Worm (Caenorhabditis elegans) whole organism, early embryonic: ENCODE data around the gene T24A6.7.
"Not testable (repeated sequence)": the region's sequence is repeated elsewhere in the genome, so short reads cannot be mapped to it uniquely, and the experiment has no call there.

Source experiments
- B0310.2 ChIP-seq: sonication (generic microtip); optimal IDR thresholded peaks from 2 replicates; lab custom pipeline; 2016; ENCODE audit warnings: mild to moderate bottlenecking, missing genetic modification characterization, missing compliant biosample characterization
- aly-1 ChIP-seq: sonication (generic microtip); optimal IDR thresholded peaks from 2 replicates; lab custom pipeline; 2016; ENCODE audit warnings: missing genetic modification characterization, missing compliant biosample characterization
- ceh-13 ChIP-seq: fragments of 200-800 bp; sonication (Bioruptor generic); optimal IDR thresholded peaks from 2 replicates; lab custom pipeline; 2018; ENCODE audit warnings: mild to moderate bottlenecking, missing genetic modification characterization, missing compliant biosample characterization
- ceh-36 ChIP-seq: sonication (generic microtip); optimal IDR thresholded peaks from 2 replicates; lab custom pipeline; 2016; ENCODE audit warnings: missing genetic modification characterization, inconsistent platforms, missing compliant biosample characterization
- ets-7 ChIP-seq: sonication (generic microtip); optimal IDR thresholded peaks from 2 replicates; lab custom pipeline; 2016; ENCODE audit warnings: missing genotype, missing genetic modification characterization, missing compliant biosample characterization
- flt-1 ChIP-seq: fragments of 200-800 bp; sonication (Bioruptor generic); IDR thresholded peaks from 2 replicates; pipeline ENCODE4 v1.3.6; 2022; ENCODE audit warnings: missing genetic modification characterization, missing compliant biosample characterization
- hmbx-1 ChIP-seq: sonication (generic microtip); optimal IDR thresholded peaks from 2 replicates; lab custom pipeline; 2016; ENCODE audit warnings: mild to moderate bottlenecking, missing genetic modification characterization, missing compliant biosample characterization
- hmg-4 ChIP-seq: fragments of 200-800 bp; sonication (Bioruptor generic); optimal IDR thresholded peaks from 2 replicates; lab custom pipeline; 2018; ENCODE audit warnings: mild to moderate bottlenecking, missing genetic modification characterization, missing compliant biosample characterization
- hnd-1 ChIP-seq: sonication (generic microtip); optimal IDR thresholded peaks from 2 replicates; lab custom pipeline; 2016; ENCODE audit warnings: missing genetic modification characterization, missing compliant biosample characterization
- pes-1 ChIP-seq: fragments of 200-800 bp; sonication (Bioruptor generic); IDR thresholded peaks from 2 replicates; pipeline ENCODE4 v1.3.6; 2022; ENCODE audit warnings: missing genetic modification reagents, missing genetic modification characterization, missing compliant biosample characterization
- scrt-1 ChIP-seq: fragments of 200-800 bp; sonication (Bioruptor generic); IDR thresholded peaks from 2 replicates; pipeline ENCODE4 v1.3.6; 2022; ENCODE audit warnings: missing genetic modification characterization, missing compliant biosample characterization
- tbx-11 ChIP-seq: fragments of 200-800 bp; sonication (Bioruptor generic); IDR thresholded peaks from 2 replicates; pipeline ENCODE4 v1.3.6; 2022; ENCODE audit warnings: missing genetic modification characterization, missing compliant biosample characterization
- tbx-37 ChIP-seq: fragments of 200-800 bp; sonication (Bioruptor generic); conservative IDR thresholded peaks from 2 replicates; pipeline ENCODE4 v1.3.6; 2022; ENCODE audit warnings: missing genetic modification reagents, missing genetic modification characterization, missing compliant biosample characterization
- tra-4 ChIP-seq: sonication (generic microtip); optimal IDR thresholded peaks from 2 replicates; lab custom pipeline; 2017; ENCODE audit warnings: missing genetic modification characterization, missing compliant biosample characterization

T24A6.7 gene

ce11 chrV:3557422-3557821, 32.4 kb downstream of the T24A6.7 start, which contains the start of gene grl-31:
grl-31 (minus strand) TSS chrV:3557778.
- TF ChIP-seq hnd-1 (tag; lab: Kevin White, UChicago) (no peak), ceh-36 (tag; lab: Kevin White, UChicago) (no peak), flt-1 (GFP tag; lab: Robert Waterston, UW) (no peak)

ce11 chrV:3558744-3559143, 33.7 kb downstream of the T24A6.7 start, which contains the start of gene T24A6.1:
T24A6.1 (plus strand) TSS chrV:3559044.
- TF ChIP-seq hnd-1 (tag; lab: Kevin White, UChicago); ceh-13 (GFP tag; lab: Kevin White, UChicago); aly-1 (tag; lab: Kevin White, UChicago): not testable (repeated sequence)

- TF ChIP-seq B0310.2 (tag; lab: Kevin White, UChicago); hmg-4; flt-1 (GFP tag; lab: Robert Waterston, UW): not testable (repeated sequence)
These were observed 37.8 kb downstream of the T24A6.7 start, which contains the start of gene T24A6.16 for ce11 chrV:3562824-3563223. T24A6.16 (minus strand) TSS chrV:3562924.

- TF ChIP-seq ets-7; B0310.2 (tag; lab: Kevin White, UChicago); hnd-1 (tag; lab: Kevin White, UChicago): not testable (repeated sequence)
These were observed 39.3 kb downstream of the T24A6.7 start, which contains the start of gene T24A6.17 for ce11 chrV:3564335-3564734. T24A6.17 (minus strand) TSS chrV:3564435.

- not testable (repeated sequence) for TF ChIP-seq ceh-13 (GFP tag; lab: Kevin White, UChicago); tbx-11 (GFP tag; lab: Robert Waterston, UW); flt-1 (GFP tag; lab: Robert Waterston, UW)
These were observed 45.6 kb downstream of the T24A6.7 start, which contains the start of gene F40C5.2 for ce11 chrV:3570695-3571094. F40C5.2 (plus strand) TSS chrV:3570995.

- TF ChIP-seq ceh-36 (tag; lab: Kevin White, UChicago); hmg-4; ceh-13 (GFP tag; lab: Kevin White, UChicago): not testable (repeated sequence)
These were observed 47.3 kb downstream of the T24A6.7 start, which contains the start of gene F40C5.1 for ce11 chrV:3572408-3572807. F40C5.1 (plus strand) TSS chrV:3572708.

ce11 chrV:3575759-3576158, 50.7 kb downstream of the T24A6.7 start, which contains the start of gene grl-27:
grl-27 (minus strand) TSS chrV:3575859.
- TF ChIP-seq ceh-36 (tag; lab: Kevin White, UChicago) = no peak
- TF ChIP-seq hmbx-1 (tag; lab: Kevin White, UChicago) = no peak
- TF ChIP-seq hmg-4 = no peak
- TF ChIP-seq scrt-1 (GFP tag; lab: Robert Waterston, UW) = no peak
- TF ChIP-seq B0310.2 (tag; lab: Kevin White, UChicago) = no peak
- no peak for TF ChIP-seq pes-1
- TF ChIP-seq hnd-1 (tag; lab: Kevin White, UChicago) = no peak
- no peak for TF ChIP-seq tbx-11 (GFP tag; lab: Robert Waterston, UW)
- TF ChIP-seq tra-4 = no peak
- no peak for TF ChIP-seq ceh-13 (GFP tag; lab: Kevin White, UChicago)
- no peak for TF ChIP-seq flt-1 (GFP tag; lab: Robert Waterston, UW)
- TF ChIP-seq tbx-37 (GFP tag; lab: Robert Waterston, UW) = no peak
